Fruit fly (Drosophila melanogaster): ENCODE results near the gene Mgat2.

Mgat2 gene

dm6 chr3R:30055915-30056544 is 34.0 kb upstream of the Mgat2 start, which contains the start of the genes Rpp14b and spn-A (continued):
- TF ChIP-seq CG8478 (optimal IDR thresholded peaks at IDR 0.05), result no peak
- TF ChIP-seq unpg (GFP tag; optimal IDR thresholded peaks at IDR 0.05), result peak; percentile 20
- no peak for TF ChIP-seq CG7745 (tag; optimal IDR thresholded peaks at IDR 0.05)
- TF ChIP-seq nerfin-2 (GFP tag; IDR thresholded peaks at IDR 0.05; ENCODE audit: partially characterized antibody), result no peak
- TF ChIP-seq HHEX (GFP tag; optimal IDR thresholded peaks at IDR 0.05), result no peak
- no peak for TF ChIP-seq fru (optimal IDR thresholded peaks at IDR 0.05)
- TF ChIP-seq Oaz (GFP tag; IDR thresholded peaks at IDR 0.05), result no peak
- peak; percentile 48 for TF ChIP-seq MESR4 (GFP tag; optimal IDR thresholded peaks at IDR 0.05)
- peak; percentile 34; the same call in 1 of the 2 replicates for TF ChIP-seq H2.0 (GFP tag; IDR thresholded peaks at IDR 0.05)
- no peak for TF ChIP-seq sd (tag; optimal IDR thresholded peaks at IDR 0.05)
- no peak for TF ChIP-seq CG2889 (GFP tag; IDR thresholded peaks at IDR 0.05)
- no peak for TF ChIP-seq eyg (GFP tag; optimal IDR thresholded peaks at IDR 0.05)
- no peak for TF ChIP-seq bowl (GFP tag; IDR thresholded peaks at IDR 0.05)
- no peak for TF ChIP-seq CG14860 (GFP tag; IDR thresholded peaks at IDR 0.05; ENCODE audit: partially characterized antibody)
- TF ChIP-seq CG17328 (GFP tag; IDR thresholded peaks at IDR 0.05), result peak; percentile 33; the same call in 1 of the 2 replicates
- TF ChIP-seq Dref (GFP tag; IDR thresholded peaks at IDR 0.05), result no peak
- no peak for TF ChIP-seq BtbVII (GFP tag; optimal IDR thresholded peaks at IDR 0.05)
- no peak for TF ChIP-seq CG10543 (GFP tag; optimal IDR thresholded peaks at IDR 0.05)
- no peak for TF ChIP-seq gsb (GFP tag; IDR thresholded peaks at IDR 0.05)
- TF ChIP-seq Sox102F (GFP tag; optimal IDR thresholded peaks at IDR 0.05), result no peak
- peak; percentile 13 for TF ChIP-seq CG2678 (tag; optimal IDR thresholded peaks at IDR 0.05)
- TF ChIP-seq emc (GFP tag; optimal IDR thresholded peaks at IDR 0.05), result no peak
- no peak for TF ChIP-seq dimm (GFP tag; IDR thresholded peaks at IDR 0.05)
- peak; percentile 25; the same call in 1 of the 2 replicates for TF ChIP-seq sisA (GFP tag; IDR thresholded peaks at IDR 0.05)
- no peak for TF ChIP-seq Hand (GFP tag; optimal IDR thresholded peaks at IDR 0.05)
- peak; percentile 34; the same call in 1 of the 3 replicates for TF ChIP-seq otp (GFP tag; IDR thresholded peaks at IDR 0.05)
- peak; percentile 37 for TF ChIP-seq lilli (GFP tag; optimal IDR thresholded peaks at IDR 0.05)
- no peak for TF ChIP-seq kah (GFP tag; optimal IDR thresholded peaks at IDR 0.05)
- no peak for TF ChIP-seq CG12104 (GFP tag; optimal IDR thresholded peaks at IDR 0.05)
- no peak for TF ChIP-seq CG3726 (GFP tag; IDR thresholded peaks at IDR 0.05)
- no peak for TF ChIP-seq zen (tag; optimal IDR thresholded peaks at IDR 0.05)
- no peak for TF ChIP-seq sens (GFP tag)
- TF ChIP-seq CG6683 (GFP tag; optimal IDR thresholded peaks at IDR 0.05), result no peak
- TF ChIP-seq Mad (GFP tag; optimal IDR thresholded peaks at IDR 0.05), result peak; percentile 13
- TF ChIP-seq abd-A (tag; optimal IDR thresholded peaks at IDR 0.05), result no peak
- TF ChIP-seq nerfin-1 (tag; optimal IDR thresholded peaks at IDR 0.05), result no peak
- no peak for TF ChIP-seq nau (GFP tag; optimal IDR thresholded peaks at IDR 0.05)
- no peak for TF ChIP-seq CG3163 (GFP tag; optimal IDR thresholded peaks at IDR 0.05)
- TF ChIP-seq CG1603 (tag; optimal IDR thresholded peaks at IDR 0.05), result peak; percentile 36
- 0 out of 2 replicates have a peak, but pooled peaks have one; percentile 21 for TF ChIP-seq klu (GFP tag; IDR thresholded peaks at IDR 0.05)
- no peak for TF ChIP-seq Side (GFP tag; optimal IDR thresholded peaks at IDR 0.05)
- no peak for TF ChIP-seq CG31224 (GFP tag; IDR thresholded peaks at IDR 0.05)

Data from whole organism, embryonic.